Worm (Caenorhabditis elegans): ENCODE measurements around the gene nstp-1.

nstp-1 gene

ce11 chrIV:9005310-9005709 lies 20.6 kb downstream of the nstp-1 start, which contains the start of gene unc-129:
unc-129 (minus strand) TSS chrIV:9005410.
- no peak for TF ChIP-seq nfya-1 (tag; optimal IDR thresholded peaks at IDR 0.05; ENCODE audit: borderline replicate concordance, insufficient read depth)

DNA sequence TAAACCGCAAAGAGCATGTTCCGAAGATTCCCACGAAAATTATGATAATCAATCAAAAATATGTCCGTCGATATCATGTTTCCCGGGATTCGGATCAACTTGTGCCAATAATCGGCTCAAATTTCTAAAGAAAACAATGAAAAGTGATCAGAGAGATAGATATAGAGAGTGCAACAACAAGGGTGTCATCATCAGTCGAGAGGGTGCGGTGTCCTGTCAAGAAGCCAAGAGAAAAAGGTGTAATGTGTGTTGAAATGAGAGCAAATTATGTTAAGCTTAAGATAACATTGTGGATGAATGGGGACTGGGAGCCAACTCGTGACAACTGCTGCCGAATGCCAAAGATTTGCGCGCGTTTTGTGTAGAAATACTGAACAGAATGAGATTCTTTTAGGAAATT lies 23.3 kb downstream of the nstp-1 start:
- TF ChIP-seq sptf-2 (GFP tag; optimal IDR thresholded peaks at IDR 0.05) (no peak), C17E4.6 (GFP tag; IDR thresholded peaks at IDR 0.05) (no peak), mxl-1 (tag; optimal IDR thresholded peaks at IDR 0.05) (no peak), F23B12.7 (tag; optimal IDR thresholded peaks at IDR 0.05; ENCODE audit: insufficient read depth) (no peak), attf-5 (GFP tag; optimal IDR thresholded peaks at IDR 0.05) (no peak), zim-3 (tag; optimal IDR thresholded peaks at IDR 0.05) (no peak), egl-18 (GFP tag; IDR thresholded peaks at IDR 0.05) (no peak), mes-4 (tag; optimal IDR thresholded peaks at IDR 0.05) (no peak), ztf-28 (GFP tag; IDR thresholded peaks at IDR 0.05) (no peak), F52B5.7 (tag; optimal IDR thresholded peaks at IDR 0.05) (no peak), nfyb-1 (GFP tag; IDR thresholded peaks at IDR 0.05) (no peak), K12H6.12 (tag; optimal IDR thresholded peaks at IDR 0.05) (no peak), ceh-91 (GFP tag; IDR thresholded peaks at IDR 0.05) (no peak)

ce11 chrIV:9010257-9010656 lies 25.6 kb downstream of the nstp-1 start, which contains the start of gene C53D6.11:
C53D6.11 (plus strand) TSS chrIV:9010584.
- no peak for TF ChIP-seq dpl-1 (GFP tag; optimal IDR thresholded peaks at IDR 0.05)
- peak; percentile 32; the same call in 1 of the 2 replicates for TF ChIP-seq hmg-1.2 (GFP tag; IDR thresholded peaks at IDR 0.05)
- TF ChIP-seq nhr-80 (tag; optimal IDR thresholded peaks at IDR 0.05), result peak; percentile 55

DNA sequence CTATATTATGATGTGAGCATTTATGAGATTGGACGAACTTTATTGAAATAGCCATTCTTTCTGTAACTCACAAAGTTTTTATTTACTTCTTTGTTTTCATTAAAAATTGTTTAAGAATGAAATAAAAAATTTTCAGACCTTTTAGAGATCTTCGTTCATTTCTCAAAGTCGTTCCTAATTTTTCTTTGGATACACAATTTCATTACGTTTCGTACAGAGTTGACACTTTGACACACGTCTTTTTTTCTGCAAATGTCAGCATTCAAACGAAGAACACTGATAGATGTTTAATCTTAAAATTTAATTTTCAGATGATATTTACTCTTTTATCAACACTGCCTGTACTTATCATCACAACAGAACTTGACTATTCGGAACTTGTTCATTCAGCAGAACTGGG lies 31.8 kb downstream of the nstp-1 start, which contains the start of gene acc-2:
Gene acc-2, plus strand, starts transcription at position 301 of the 400 bp plus-strand sequence.
- TF ChIP-seq K12H6.12 (tag; optimal IDR thresholded peaks at IDR 0.05), result no peak
- no peak for TF ChIP-seq F57C9.4 (tag; optimal IDR thresholded peaks at IDR 0.05)
- TF ChIP-seq nhr-120 (GFP tag; IDR thresholded peaks at IDR 0.05), result no peak
- no peak for TF ChIP-seq mes-4 (tag; optimal IDR thresholded peaks at IDR 0.05)
- no peak for TF ChIP-seq Y79H2A.3 (GFP tag; conservative IDR thresholded peaks at IDR 0.05)
- no peak for TF ChIP-seq nhr-80 (tag; optimal IDR thresholded peaks at IDR 0.05)
- TF ChIP-seq F52B5.7 (tag; optimal IDR thresholded peaks at IDR 0.05), result no peak

- TF ChIP-seq let-526 (GFP tag; IDR thresholded peaks at IDR 0.05), result no peak
- no peak for TF ChIP-seq chd-7 (tag; optimal IDR thresholded peaks at IDR 0.05)
- no peak for TF ChIP-seq snpc-1.1 (tag; optimal IDR thresholded peaks at IDR 0.05; ENCODE audit: insufficient read depth)
- TF ChIP-seq ceh-79 (tag; optimal IDR thresholded peaks at IDR 0.05), result no peak
- no peak for TF ChIP-seq Y67H2A.10 (GFP tag; conservative IDR thresholded peaks at IDR 0.05)
- no peak for TF ChIP-seq T26A5.8 (tag; optimal IDR thresholded peaks at IDR 0.05)
- TF ChIP-seq madf-10 (tag; optimal IDR thresholded peaks at IDR 0.05), result no peak
- TF ChIP-seq Y56A3A.18 (GFP tag; IDR thresholded peaks at IDR 0.05), result no peak
- TF ChIP-seq nhr-27 (tag; optimal IDR thresholded peaks at IDR 0.05), result no peak
- TF ChIP-seq dpff-1 (tag; optimal IDR thresholded peaks at IDR 0.05), result no peak
- TF ChIP-seq cebp-2 (GFP tag; IDR thresholded peaks at IDR 0.05), result no peak
- TF ChIP-seq F55B11.4 (tag; optimal IDR thresholded peaks at IDR 0.05; ENCODE audit: borderline replicate concordance, insufficient read depth), result no peak
- no peak for TF ChIP-seq mcd-1 (GFP tag; IDR thresholded peaks at IDR 0.05)
- TF ChIP-seq nfyb-1 (GFP tag; IDR thresholded peaks at IDR 0.05), result no peak
- TF ChIP-seq ceh-100 (GFP tag; IDR thresholded peaks at IDR 0.05), result no peak
- no peak for TF ChIP-seq B0035.1 (tag; optimal IDR thresholded peaks at IDR 0.05)
- TF ChIP-seq tlf-1 (GFP tag; optimal IDR thresholded peaks at IDR 0.05), result no peak
- no peak for TF ChIP-seq F33H1.4 (GFP tag; IDR thresholded peaks at IDR 0.05)
- TF ChIP-seq tbx-9 (tag; optimal IDR thresholded peaks at IDR 0.05; ENCODE audit: borderline replicate concordance), result no peak
- TF ChIP-seq ceh-27 (GFP tag; optimal IDR thresholded peaks at IDR 0.05), result no peak
These were observed 36.2 kb downstream of the nstp-1 start, which contains the start of gene C53D6.4 for ce11 chrIV:9020840-9021239. C53D6.4 (minus strand) TSS chrIV:9020940.

All from whole organism, young adult.